Comparison of ENCODE assay signal across 1 worm cellular context in the genomic region with DNA sequence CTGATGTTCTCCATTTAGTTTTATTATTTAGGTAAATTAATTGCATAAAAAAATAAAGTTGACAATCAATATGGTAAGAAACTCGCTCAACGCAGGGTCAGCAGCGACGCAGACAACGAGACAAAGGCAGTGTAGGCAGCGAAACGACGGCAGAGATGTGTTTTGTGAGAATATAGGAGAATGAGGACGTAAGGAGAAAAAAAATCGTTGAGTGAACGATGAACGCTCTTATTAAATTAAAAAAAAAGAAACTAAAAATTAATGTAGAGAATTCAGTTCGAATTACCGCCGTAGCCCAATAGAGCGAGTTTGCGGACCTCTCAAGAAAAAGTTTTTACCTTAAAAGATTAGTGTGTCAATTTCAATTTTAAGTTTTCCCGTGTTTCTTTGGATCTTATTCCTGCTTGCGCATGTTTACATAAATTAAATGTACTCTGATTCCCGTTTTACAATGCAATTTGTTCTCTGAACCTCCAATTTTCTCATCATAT.
TF ChIP-seq lines count a peak whose summit lies in the region.

Gene T25B9.8, minus strand, starts transcription at position 51 of the 491 bp plus-strand sequence.

TF ChIP-seq in whole organism, L1 larva, 84 proteins besides CTCF, POLR2A, EP300 and RAD21 (continued from another document):
- TF ChIP-seq efl-1 (optimal IDR thresholded peaks at IDR 0.05; lab: Kevin White, UChicago) (peak in 1 of 2 experiments; percentile 42), efl-1 (GFP tag; optimal IDR thresholded peaks at IDR 0.05 in 1 of 2; lab: Kevin White, UChicago) (peak; percentile 61 to 93), efl-3 (GFP tag; optimal IDR thresholded peaks at IDR 0.05; lab: Kevin White, UChicago) (no peak), ceh-88 (GFP tag; IDR thresholded peaks at IDR 0.05; lab: Robert Waterston, UW) (no peak), mep-1 (tag; optimal IDR thresholded peaks at IDR 0.05; lab: Kevin White, UChicago) (no peak), egl-27 (tag; optimal IDR thresholded peaks at IDR 0.05; lab: Kevin White, UChicago) (no peak), xbp-1 (tag; optimal IDR thresholded peaks at IDR 0.05; lab: Kevin White, UChicago) (no peak), unc-86 (tag; optimal IDR thresholded peaks at IDR 0.05; lab: Kevin White, UChicago) (no peak), hlh-17 (GFP tag; optimal IDR thresholded peaks at IDR 0.05; lab: Kevin White, UChicago; ENCODE audit: borderline replicate concordance) (no peak), unc-30 (tag; optimal IDR thresholded peaks at IDR 0.05; lab: Kevin White, UChicago) (no peak), sup-37 (GFP tag; optimal IDR thresholded peaks at IDR 0.05; lab: Kevin White, UChicago) (no peak), nhr-12 (tag; optimal IDR thresholded peaks at IDR 0.05; lab: Kevin White, UChicago) (no peak), swsn-7 (tag; optimal IDR thresholded peaks at IDR 0.05; lab: Kevin White, UChicago) (no peak), nhr-28 (tag; optimal IDR thresholded peaks at IDR 0.05; lab: Kevin White, UChicago) (no peak), unc-130 (tag; optimal IDR thresholded peaks at IDR 0.05; lab: Kevin White, UChicago) (no peak), lin-35 (GFP tag; optimal IDR thresholded peaks at IDR 0.05; lab: Kevin White, UChicago) (peak; percentile 1 to 44), nhr-237 (tag; optimal IDR thresholded peaks at IDR 0.05; lab: Kevin White, UChicago) (no peak), mdl-1 (tag; optimal IDR thresholded peaks at IDR 0.05; lab: Kevin White, UChicago) (no peak), alr-1 (tag; optimal IDR thresholded peaks at IDR 0.05; lab: Kevin White, UChicago; ENCODE audit: borderline replicate concordance) (no peak), fkh-8 (tag; optimal IDR thresholded peaks at IDR 0.05; lab: Kevin White, UChicago) (no peak), nhr-76 (tag; optimal IDR thresholded peaks at IDR 0.05; lab: Kevin White, UChicago) (no peak), grh-1 (GFP tag; IDR thresholded peaks at IDR 0.05; lab: Robert Waterston, UW) (no peak), mef-2 (tag; optimal IDR thresholded peaks at IDR 0.05; lab: Kevin White, UChicago) (no peak), ceh-82 (tag; optimal IDR thresholded peaks at IDR 0.05; lab: Kevin White, UChicago) (no peak), Y116A8C.19 (tag; optimal IDR thresholded peaks at IDR 0.05; lab: Kevin White, UChicago; ENCODE audit: borderline replicate concordance) (no peak), snu-23 (GFP tag; optimal IDR thresholded peaks at IDR 0.05; lab: Kevin White, UChicago) (no peak), tbx-2 (tag; optimal IDR thresholded peaks at IDR 0.05; lab: Kevin White, UChicago) (no peak), lsy-2 (tag; optimal IDR thresholded peaks at IDR 0.05; lab: Kevin White, UChicago) (peak in 1 of 2 experiments; percentile 18), pag-3 (tag; optimal IDR thresholded peaks at IDR 0.05; lab: Kevin White, UChicago; ENCODE audit: borderline replicate concordance, insufficient read depth) (no peak), ceh-90 (tag; optimal IDR thresholded peaks at IDR 0.05; lab: Kevin White, UChicago) (no peak), ceh-63 (GFP tag; optimal IDR thresholded peaks at IDR 0.05; lab: Kevin White, UChicago) (no peak), lin-14 (GFP tag; optimal IDR thresholded peaks at IDR 0.05; lab: Kevin White, UChicago) (peak; percentile 19), isw-1 (GFP tag; IDR thresholded peaks at IDR 0.05; lab: Robert Waterston, UW) (no peak), vab-15 (tag; optimal IDR thresholded peaks at IDR 0.05; lab: Kevin White, UChicago) (no peak), nhr-85 (tag; lab: Kevin White, UChicago) (no peak), nhr-19 (GFP tag; conservative IDR thresholded peaks at IDR 0.05; lab: Robert Waterston, UW) (no peak)
